Worm (Caenorhabditis elegans) whole organism, midembryonic: ENCODE results near the gene cpna-3.

Experiments used
- klf-2 ChIP-seq: fragments of 200-800 bp; sonication (Bioruptor generic); conservative IDR thresholded peaks from 2 replicates; pipeline ENCODE4 v1.3.6; 2022; ENCODE audit warnings: missing genetic modification reagents, missing genetic modification characterization, missing compliant biosample characterization
- tab-1 ChIP-seq: fragments of 200-800 bp; sonication (Bioruptor generic); IDR thresholded peaks from 2 replicates; pipeline ENCODE4 v1.3.6; 2022; ENCODE audit warnings: missing genetic modification characterization, missing compliant biosample characterization
- ztf-23 ChIP-seq: fragments of 200-800 bp; sonication (Bioruptor generic); IDR thresholded peaks from 2 replicates; pipeline ENCODE4 v1.3.6; 2022; ENCODE audit warnings: missing genetic modification reagents, missing genetic modification characterization, missing compliant biosample characterization

DNA sequence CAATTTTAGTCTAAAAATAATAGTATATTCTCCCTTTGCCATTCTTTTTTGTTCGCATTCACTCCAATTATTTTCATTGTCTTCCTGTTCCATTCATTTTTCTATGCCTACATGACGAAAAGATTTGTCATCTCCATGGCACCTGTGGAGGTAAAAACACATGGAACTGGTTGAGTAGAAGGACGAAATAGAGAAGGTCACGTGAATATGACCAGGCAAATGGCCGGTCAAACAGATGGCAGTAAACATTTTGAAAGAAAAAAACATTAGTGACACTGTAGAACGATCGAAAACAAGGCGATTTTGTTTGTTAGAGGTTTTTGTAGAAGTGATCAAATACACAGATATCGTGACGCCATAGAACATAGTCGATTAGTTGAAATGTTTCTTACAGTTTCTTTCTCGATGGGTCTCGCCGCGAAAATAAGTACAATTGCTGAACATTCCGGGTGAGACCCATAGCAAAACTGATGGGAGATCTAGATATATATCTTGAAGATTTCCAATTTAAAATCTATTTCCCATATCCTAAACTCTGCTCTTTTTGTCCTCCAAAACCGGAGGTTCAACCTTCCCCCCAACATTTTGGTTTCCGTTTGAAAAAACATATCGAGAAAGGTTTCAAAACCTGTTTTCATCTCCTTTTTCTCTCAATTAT, 6.0 kb upstream of the cpna-3 start:
- TF ChIP-seq klf-2 (GFP tag; lab: Robert Waterston, UW): no peak
- no peak for TF ChIP-seq ztf-23 (GFP tag; lab: Robert Waterston, UW)
- no peak for TF ChIP-seq tab-1
